Worm (Caenorhabditis elegans) whole organism, L4 larva: ENCODE measurements around the gene fbxa-104.

Experiments
- nhr-77 ChIP-seq: fragments of 150-350 bp; optimal IDR thresholded peaks from 2 replicates; lab custom pipeline; 2014; ENCODE audit warnings: missing biosample characterization, missing genetic modification characterization
- php-3 ChIP-seq: fragments of 200-800 bp; sonication (Bioruptor generic); IDR thresholded peaks from 2 replicates; pipeline ENCODE4 v1.3.6; 2022; ENCODE audit warnings: missing genetic modification reagents, missing genetic modification characterization, missing compliant biosample characterization

- TF ChIP-seq php-3 (GFP tag; lab: Robert Waterston, UW) (no peak), nhr-77 (tag; lab: Kevin White, UChicago) (no peak)
Observed at ce11 chrV:15431322-15432052, 8.0 kb upstream of the fbxa-104 start.
